Fruit fly (Drosophila melanogaster): ENCODE measurements around the gene elav.

elav gene

DNA sequence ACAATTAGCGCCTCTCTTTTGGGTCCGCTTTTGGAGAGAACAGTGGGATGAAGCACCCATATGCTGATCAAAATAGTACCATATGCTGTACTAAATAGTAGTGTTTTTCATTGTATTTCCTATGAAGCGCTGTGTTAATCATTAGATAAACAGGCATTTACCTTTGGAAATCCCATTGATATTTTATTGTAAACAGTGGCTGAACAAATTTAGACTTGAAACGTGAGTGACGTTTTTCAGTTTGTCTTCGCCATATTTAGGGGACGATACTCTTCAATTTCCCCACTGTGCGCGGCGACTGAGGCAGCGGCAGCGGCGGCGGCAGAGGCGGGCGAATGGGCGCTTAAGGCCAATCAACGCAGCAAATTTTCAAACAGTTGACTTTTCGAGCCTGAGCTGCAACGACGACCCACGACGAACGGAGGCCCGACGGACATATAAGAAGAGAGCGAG, 23.4 kb downstream of the elav start (continued):
- TF ChIP-seq vvl (GFP tag; IDR thresholded peaks at IDR 0.05), result peak; percentile 74
- peak; percentile 67 for TF ChIP-seq ewg (GFP tag; optimal IDR thresholded peaks at IDR 0.05)
- peak; percentile 49 for TF ChIP-seq tin (GFP tag; optimal IDR thresholded peaks at IDR 0.05)
- TF ChIP-seq CG2116 (GFP tag; optimal IDR thresholded peaks at IDR 0.05), result peak; percentile 38
- TF ChIP-seq slbo (GFP tag; IDR thresholded peaks at IDR 0.05), result peak; percentile 69; the same call in 1 of the 2 replicates
- TF ChIP-seq CG6683 (GFP tag; optimal IDR thresholded peaks at IDR 0.05), result peak; percentile 80
- TF ChIP-seq CG15696 (tag; optimal IDR thresholded peaks at IDR 0.05), result peak; percentile 70
- TF ChIP-seq ato (GFP tag; IDR thresholded peaks at IDR 0.05; ENCODE audit: partially characterized antibody), result no peak
- peak; percentile 43 for TF ChIP-seq CG10431 (GFP tag; optimal IDR thresholded peaks at IDR 0.05)
- peak; percentile 10 for TF ChIP-seq ash1 (GFP tag; optimal IDR thresholded peaks at IDR 0.05)
- TF ChIP-seq CG3838 (GFP tag; optimal IDR thresholded peaks at IDR 0.05), result peak; percentile 53
- TF ChIP-seq CG18476 (GFP tag; optimal IDR thresholded peaks at IDR 0.05), result peak; percentile 78
- no peak for TF ChIP-seq Lim3 (GFP tag; IDR thresholded peaks at IDR 0.05)
- TF ChIP-seq dmrt99B (tag; optimal IDR thresholded peaks at IDR 0.05), result peak; percentile 88
- peak; percentile 87 for TF ChIP-seq CoRest (tag; optimal IDR thresholded peaks at IDR 0.05)
- peak; percentile 37; the same call in 1 of the 4 replicates for TF ChIP-seq Gug (GFP tag; IDR thresholded peaks at IDR 0.05)
- TF ChIP-seq Deaf1 (tag; optimal IDR thresholded peaks at IDR 0.05), result peak; percentile 61
- TF ChIP-seq CG7786 (GFP tag; optimal IDR thresholded peaks at IDR 0.05), result peak; percentile 85
- TF ChIP-seq vfl (GFP tag; optimal IDR thresholded peaks at IDR 0.05), result peak; percentile 53
- no peak for TF ChIP-seq zf30C (GFP tag; optimal IDR thresholded peaks at IDR 0.05)
- TF ChIP-seq CG12391 (tag; optimal IDR thresholded peaks at IDR 0.05), result peak; percentile 76
- peak; percentile 73 for TF ChIP-seq Atf-2 (GFP tag; optimal IDR thresholded peaks at IDR 0.05)
- peak; percentile 64 for TF ChIP-seq CG1529 (GFP tag; optimal IDR thresholded peaks at IDR 0.05)
- TF ChIP-seq hkb (optimal IDR thresholded peaks at IDR 0.05), result no peak
- peak; percentile 79 for TF ChIP-seq hkb (GFP tag; IDR thresholded peaks at IDR 0.05)
- TF ChIP-seq CG10209 (GFP tag; optimal IDR thresholded peaks at IDR 0.05), result peak; percentile 86
- TF ChIP-seq Sin3A (optimal IDR thresholded peaks at IDR 0.05), result no peak
- peak; percentile 66 for TF ChIP-seq Dad (GFP tag; optimal IDR thresholded peaks at IDR 0.05)
- peak; percentile 83 for TF ChIP-seq mam (GFP tag; optimal IDR thresholded peaks at IDR 0.05)
- 0 out of 3 replicates have a peak, but pooled peaks have one; percentile 64 for TF ChIP-seq ken (GFP tag; IDR thresholded peaks at IDR 0.05)
- TF ChIP-seq mld (GFP tag; IDR thresholded peaks at IDR 0.05; ENCODE audit: partially characterized antibody), result no peak
- peak; percentile 89 for TF ChIP-seq CG7839 (tag; optimal IDR thresholded peaks at IDR 0.05)
- no peak for TF ChIP-seq stwl (tag; optimal IDR thresholded peaks at IDR 0.05)
- TF ChIP-seq zen2 (GFP tag; IDR thresholded peaks at IDR 0.05; ENCODE audit: partially characterized antibody), result peak; percentile 39; the same call in 1 of the 3 replicates
- TF ChIP-seq CG1603 (tag; optimal IDR thresholded peaks at IDR 0.05), result peak; percentile 71
- TF ChIP-seq CG4854 (GFP tag; optimal IDR thresholded peaks at IDR 0.05), result peak; percentile 70
- TF ChIP-seq HHEX (GFP tag; optimal IDR thresholded peaks at IDR 0.05), result peak; percentile 90
- peak; percentile 41 for TF ChIP-seq CG6654 (GFP tag; optimal IDR thresholded peaks at IDR 0.05)
- TF ChIP-seq CG42726 (GFP tag; IDR thresholded peaks at IDR 0.05; ENCODE audit: partially characterized antibody), result no peak
- TF ChIP-seq fru (optimal IDR thresholded peaks at IDR 0.05), result no peak
- no peak; the same call in 1 of the 2 replicates for TF ChIP-seq Bgb (GFP tag; IDR thresholded peaks at IDR 0.05; ENCODE audit: partially characterized antibody)
- TF ChIP-seq CG10979 (tag; optimal IDR thresholded peaks at IDR 0.05), result peak; percentile 66
- TF ChIP-seq Lhr (GFP tag; optimal IDR thresholded peaks at IDR 0.05), result no peak
- no peak for TF ChIP-seq hb (GFP tag; IDR thresholded peaks at IDR 0.05; ENCODE audit: partially characterized antibody)
- TF ChIP-seq CG12071 (GFP tag; optimal IDR thresholded peaks at IDR 0.05), result peak; percentile 86
- peak; percentile 86 for TF ChIP-seq Sox100B (GFP tag; optimal IDR thresholded peaks at IDR 0.05)
- peak; percentile 53; the same call in 1 of the 2 replicates for TF ChIP-seq CG32772 (GFP tag; IDR thresholded peaks at IDR 0.05)
- peak; percentile 90 for TF ChIP-seq Hand (GFP tag; optimal IDR thresholded peaks at IDR 0.05)
- peak; percentile 74 for TF ChIP-seq Nf-YC (tag; optimal IDR thresholded peaks at IDR 0.05)
- no peak for TF ChIP-seq h (optimal IDR thresholded peaks at IDR 0.05)

Data from whole organism, embryonic.